Worm (Caenorhabditis elegans) whole organism, L3 larva: ENCODE data around the gene Y38E10A.35.
"Not testable (repeated sequence)": the region's sequence is repeated elsewhere in the genome, so short reads cannot be mapped to it uniquely, and the experiment has no call there.

ENCODE experiments used
- R02D3.7 ChIP-seq: fragments of 150-350 bp; optimal IDR thresholded peaks from 2 replicates; lab custom pipeline; 2014; ENCODE audit warnings: missing biosample characterization, missing genetic modification characterization
- aly-2 ChIP-seq: fragments of 150-350 bp; optimal IDR thresholded peaks from 2 replicates; lab custom pipeline; 2014; ENCODE audit warnings: missing biosample characterization, missing genetic modification characterization
- ceh-16 ChIP-seq: sonication (generic microtip); optimal IDR thresholded peaks from 2 replicates; lab custom pipeline; 2017; ENCODE audit warnings: missing biosample characterization, missing genetic modification characterization
- ceh-28 ChIP-seq: fragments of 150-350 bp; optimal IDR thresholded peaks from 2 replicates; lab custom pipeline; 2014; ENCODE audit warnings: missing biosample characterization, missing genetic modification reagents, missing genetic modification characterization
- ceh-82 ChIP-seq: fragments of 150-350 bp; optimal IDR thresholded peaks from 2 replicates; lab custom pipeline; 2014; ENCODE audit warnings: missing biosample characterization, missing genetic modification characterization
- ceh-9 ChIP-seq: sonication (generic microtip); optimal IDR thresholded peaks from 2 replicates; lab custom pipeline; 2018; ENCODE audit warnings: missing biosample characterization, missing genetic modification characterization
- daf-12 ChIP-seq: fragments of 150-350 bp; optimal IDR thresholded peaks from 2 replicates; lab custom pipeline; 2014; ENCODE audit warnings: missing biosample characterization, missing genetic modification reagents, missing genetic modification characterization
- egl-27 ChIP-seq: sonication (generic microtip); optimal IDR thresholded peaks from 4 replicates; lab custom pipeline; 2017; ENCODE audit warnings: missing biosample characterization, missing genetic modification reagents, missing genetic modification characterization
- egl-5 ChIP-seq: fragments of 150-350 bp; optimal IDR thresholded peaks from 2 replicates; lab custom pipeline; 2017; ENCODE audit warnings: missing biosample characterization, missing genetic modification reagents, missing genetic modification characterization, inconsistent platforms
- elt-1 ChIP-seq: fragments of 150-350 bp; optimal IDR thresholded peaks from 2 replicates; lab custom pipeline; 2014; ENCODE audit warnings: missing biosample characterization, missing genetic modification characterization
- elt-2 ChIP-seq: sonication (generic microtip); optimal IDR thresholded peaks from 2 replicates; lab custom pipeline; 2016; ENCODE audit warnings: missing genetic modification reagents, mild to moderate bottlenecking, missing genetic modification characterization, missing compliant biosample characterization
- elt-3 ChIP-seq, 3 experiments: fragments of 150-350 bp in 1 of 3; sonication (generic microtip) in 2 of 3; optimal IDR thresholded peaks; 2 replicates in 2 of 3; 4 replicates in 1 of 3; lab custom pipeline; 2014 to 2017; ENCODE audit warnings: missing biosample characterization in 3 of 3, missing genetic modification characterization in 3 of 3
- eor-1 ChIP-seq, 2 experiments: fragments of 150-350 bp; optimal IDR thresholded peaks; 2 replicates each; lab custom pipeline; 2014 to 2018; ENCODE audit warnings: missing biosample characterization in 2 of 2, missing genetic modification characterization in 2 of 2
- fkh-10 ChIP-seq: sonication (generic microtip); optimal IDR thresholded peaks from 2 replicates; lab custom pipeline; 2017; ENCODE audit warnings: missing biosample characterization, missing genetic modification reagents, missing genetic modification characterization
- fkh-2 ChIP-seq: fragments of 150-350 bp; optimal IDR thresholded peaks from 2 replicates; lab custom pipeline; 2014; ENCODE audit warnings: missing biosample characterization, missing genetic modification reagents, missing genetic modification characterization
- fos-1 ChIP-seq: fragments of 150-350 bp; optimal IDR thresholded peaks from 2 replicates; lab custom pipeline; 2014; ENCODE audit warnings: missing biosample characterization, missing genetic modification characterization
- hmg-11 ChIP-seq: sonication (generic microtip); optimal IDR thresholded peaks from 2 replicates; lab custom pipeline; 2016; ENCODE audit warnings: missing genetic modification characterization, missing compliant biosample characterization
- jun-1 ChIP-seq: fragments of 150-350 bp; optimal IDR thresholded peaks from 2 replicates; lab custom pipeline; 2014; ENCODE audit warnings: missing biosample characterization, missing genetic modification reagents, missing genetic modification characterization
- lsy-12 ChIP-seq: sonication (generic microtip); optimal IDR thresholded peaks from 2 replicates; lab custom pipeline; 2016; ENCODE audit warnings: mild to moderate bottlenecking, missing genetic modification characterization, missing compliant biosample characterization
- mdl-1 ChIP-seq: fragments of 150-350 bp; optimal IDR thresholded peaks from 2 replicates; lab custom pipeline; 2014; ENCODE audit warnings: missing biosample characterization, missing genetic modification characterization
- mml-1 ChIP-seq: fragments of 150-350 bp; sonication (generic microtip); optimal IDR thresholded peaks from 3 replicates; lab custom pipeline; 2014; ENCODE audit warnings: missing biosample characterization, missing genetic modification characterization
- nfya-1 ChIP-seq: sonication (generic microtip); optimal IDR thresholded peaks from 2 replicates; lab custom pipeline; 2017; ENCODE audit warnings: missing genetic modification characterization, mild to moderate bottlenecking, missing compliant biosample characterization, antibody characterized with exemption, moderate library complexity; ENCODE audit not compliant: insufficient read depth
- nhr-12 ChIP-seq: fragments of 150-350 bp; optimal IDR thresholded peaks from 2 replicates; lab custom pipeline; 2014; ENCODE audit warnings: missing biosample characterization, missing genetic modification characterization
- nhr-23 ChIP-seq: fragments of 150-350 bp; optimal IDR thresholded peaks from 2 replicates; lab custom pipeline; 2014; ENCODE audit warnings: missing biosample characterization, missing genetic modification reagents, missing genetic modification characterization
- nhr-25 ChIP-seq: sonication (generic microtip); optimal IDR thresholded peaks from 2 replicates; lab custom pipeline; 2017; ENCODE audit warnings: missing biosample characterization, missing genetic modification characterization
- nhr-28 ChIP-seq: fragments of 150-350 bp; optimal IDR thresholded peaks from 2 replicates; lab custom pipeline; 2014; ENCODE audit warnings: missing biosample characterization, missing genetic modification characterization
- nhr-43 ChIP-seq: sonication (generic microtip); optimal IDR thresholded peaks from 2 replicates; lab custom pipeline; 2016; ENCODE audit warnings: mild to moderate bottlenecking, missing genetic modification characterization, missing compliant biosample characterization; ENCODE audit not compliant: poor library complexity, severe bottlenecking
- nhr-67 ChIP-seq: fragments of 150-350 bp; optimal IDR thresholded peaks from 2 replicates; lab custom pipeline; 2014; ENCODE audit warnings: missing biosample characterization, missing genetic modification characterization
- nhr-77 ChIP-seq: fragments of 150-350 bp; optimal IDR thresholded peaks from 2 replicates; lab custom pipeline; 2014; ENCODE audit warnings: missing biosample characterization, missing genetic modification characterization
- pha-4 ChIP-seq: fragments of 150-350 bp; optimal IDR thresholded peaks from 2 replicates; lab custom pipeline; 2014; ENCODE audit warnings: missing biosample characterization, missing genetic modification reagents, missing genetic modification characterization
- pqm-1 ChIP-seq: fragments of 150-350 bp; optimal IDR thresholded peaks from 2 replicates; lab custom pipeline; 2017; ENCODE audit warnings: missing biosample characterization, missing genetic modification characterization, inconsistent platforms
- skn-1 ChIP-seq: fragments of 150-350 bp; optimal IDR thresholded peaks from 2 replicates; lab custom pipeline; 2014; ENCODE audit warnings: missing biosample characterization, missing genetic modification characterization
- snpc-4 ChIP-seq: fragments of 150-350 bp; optimal IDR thresholded peaks from 2 replicates; lab custom pipeline; 2014; ENCODE audit warnings: missing biosample characterization, missing genetic modification characterization
- tbx-2 ChIP-seq: sonication (generic microtip); optimal IDR thresholded peaks from 2 replicates; lab custom pipeline; 2016; ENCODE audit warnings: mild to moderate bottlenecking, missing genetic modification characterization, missing compliant biosample characterization
- unc-62 ChIP-seq: fragments of 150-350 bp; sonication (generic microtip); optimal IDR thresholded peaks from 4 replicates; lab custom pipeline; 2014; ENCODE audit warnings: missing biosample characterization, missing genetic modification reagents, missing genetic modification characterization
- ztf-11 ChIP-seq: fragments of 150-350 bp; optimal IDR thresholded peaks from 2 replicates; lab custom pipeline; 2014; ENCODE audit warnings: missing biosample characterization, missing genetic modification characterization
- ztf-4 ChIP-seq: fragments of 150-350 bp; optimal IDR thresholded peaks from 2 replicates; lab custom pipeline; 2014; ENCODE audit warnings: missing biosample characterization, missing genetic modification characterization

Y38E10A.35 gene

DNA sequence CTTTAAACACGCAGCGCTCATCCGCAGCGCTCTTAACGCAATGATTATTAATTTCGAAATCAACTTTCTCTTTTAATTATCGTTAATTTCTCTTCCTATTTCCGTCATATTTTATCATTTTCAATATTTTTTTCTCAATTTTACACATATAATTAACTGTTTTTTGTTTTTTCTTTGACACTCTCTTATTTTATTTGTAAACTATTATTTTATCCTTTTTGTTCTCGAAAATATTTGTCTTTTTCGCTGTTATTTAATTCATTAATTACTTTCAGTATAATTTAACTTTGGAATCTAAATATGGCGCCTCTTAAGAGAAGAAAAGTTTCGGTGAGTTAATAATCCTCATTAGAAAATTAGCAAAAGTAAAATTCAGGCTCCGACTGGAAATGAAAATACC, 36.5 kb downstream of the Y38E10A.35 start, which contains the start of gene F49C5.3:
F49C5.3 (plus strand) TSS at position 301 of the 400 bp plus-strand sequence.
- TF ChIP-seq mml-1, R02D3.7, fos-1 (tag; lab: Kevin White, UChicago): not testable (repeated sequence)
- TF ChIP-seq, all 47 proteins: peak for 0; not testable (repeated sequence) for 47

DNA sequence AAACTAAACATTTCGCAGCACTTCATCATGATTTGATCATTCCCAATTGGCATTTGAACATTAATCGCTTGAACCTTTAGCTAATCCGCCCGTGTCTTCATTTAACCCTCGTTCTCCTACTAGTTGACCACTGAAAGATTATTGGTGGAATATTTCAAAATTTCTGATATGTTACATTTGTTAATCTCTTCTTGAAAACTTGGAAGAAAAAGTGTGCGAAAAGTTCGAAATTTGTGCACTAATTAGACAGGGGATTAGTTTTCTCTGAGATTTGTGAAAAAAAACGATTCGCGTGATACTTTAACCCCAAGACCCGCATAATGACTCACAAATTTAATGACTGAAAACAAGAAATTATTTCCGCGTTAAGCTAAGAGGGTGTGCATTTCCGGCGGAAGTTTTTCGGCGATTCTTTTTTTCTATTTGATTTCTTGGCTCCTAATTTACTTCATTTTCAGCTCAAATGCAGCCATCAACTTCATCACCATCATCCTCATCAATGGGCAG, 37.3 kb downstream of the Y38E10A.35 start, which contains the start of gene nimk-1:
nimk-1 (plus strand) TSS at position 457 of the 507 bp plus-strand sequence.
- TF ChIP-seq nhr-43 (tag; lab: Kevin White, UChicago) (no peak), jun-1 (tag; lab: Kevin White, UChicago) (no peak), eor-1 (tag; optimal IDR thresholded peaks at IDR 0.05; lab: Kevin White, UChicago) (no peak), mml-1 (tag; lab: Kevin White, UChicago) (no peak), ceh-9 (no peak), aly-2 (no peak), nhr-25 (tag; lab: Kevin White, UChicago) (no peak), mdl-1 (no peak), hmg-11 (no peak), ceh-82 (tag; lab: Kevin White, UChicago) (no peak), nhr-12 (no peak), ceh-28 (no peak), fkh-2 (tag; lab: Kevin White, UChicago) (no peak)
- TF ChIP-seq, all 47 proteins: peak for 0

- no peak for TF ChIP-seq aly-2
- no peak for TF ChIP-seq nfya-1 (tag; lab: Kevin White, UChicago)
- TF ChIP-seq ztf-11 (tag; lab: Kevin White, UChicago): no peak
- no peak for TF ChIP-seq nhr-23 (tag; lab: Kevin White, UChicago)
- no peak for TF ChIP-seq fos-1 (tag; lab: Kevin White, UChicago)
- no peak for TF ChIP-seq egl-5 (tag; lab: Kevin White, UChicago)
- TF ChIP-seq mdl-1: no peak
- TF ChIP-seq, all 47 proteins: peak for 0
Measured at ce11 chrII:12530958-12531357, 41.7 kb downstream of the Y38E10A.35 start, which contains the start of gene srx-120. Gene srx-120 (plus strand): TSS chrII:12531258.

DNA sequence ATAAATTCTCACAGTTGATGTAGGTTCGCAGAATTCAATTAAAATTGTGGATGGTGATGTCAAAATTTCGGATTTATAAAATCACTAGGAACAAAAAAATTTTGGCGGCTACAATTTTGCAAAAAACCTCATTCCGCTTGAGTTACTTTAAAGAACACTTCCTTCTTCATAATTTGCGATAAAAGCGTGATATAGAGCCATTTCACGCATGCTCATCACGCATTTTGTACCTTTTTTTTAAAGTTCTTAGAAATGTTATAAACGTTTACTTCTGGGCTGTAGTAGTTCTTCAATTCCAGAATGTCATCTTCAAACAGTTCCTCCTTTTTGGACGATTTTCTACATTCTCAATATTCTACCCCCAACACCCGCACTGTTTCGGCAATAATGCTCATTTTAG, 44.7 kb downstream of the Y38E10A.35 start, which contains the start of gene srx-119:
srx-119 (plus strand) TSS at position 301 of the 400 bp plus-strand sequence.
- no peak for TF ChIP-seq nhr-77
- no peak for TF ChIP-seq hmg-11
- TF ChIP-seq ztf-4 (tag; lab: Kevin White, UChicago): no peak
- TF ChIP-seq elt-1: no peak
- TF ChIP-seq unc-62 (GFP tag; lab: Kevin White, UChicago): no peak
- no peak for TF ChIP-seq nhr-28
- no peak for TF ChIP-seq nhr-12
- TF ChIP-seq ztf-11 (tag; lab: Kevin White, UChicago): no peak
- no peak for TF ChIP-seq ceh-9
- TF ChIP-seq tbx-2: no peak
- TF ChIP-seq fkh-10 (GFP tag; lab: Kevin White, UChicago): no peak
- TF ChIP-seq egl-27: no peak
- no peak for TF ChIP-seq pha-4 (tag; lab: Kevin White, UChicago)
- no peak for TF ChIP-seq nhr-25 (tag; lab: Kevin White, UChicago)
- TF ChIP-seq elt-3 (tag; optimal IDR thresholded peaks at IDR 0.05; lab: Kevin White, UChicago): no peak
- no peak for TF ChIP-seq snpc-4
- TF ChIP-seq daf-12: no peak
- TF ChIP-seq, all 47 proteins: peak for 0

DNA sequence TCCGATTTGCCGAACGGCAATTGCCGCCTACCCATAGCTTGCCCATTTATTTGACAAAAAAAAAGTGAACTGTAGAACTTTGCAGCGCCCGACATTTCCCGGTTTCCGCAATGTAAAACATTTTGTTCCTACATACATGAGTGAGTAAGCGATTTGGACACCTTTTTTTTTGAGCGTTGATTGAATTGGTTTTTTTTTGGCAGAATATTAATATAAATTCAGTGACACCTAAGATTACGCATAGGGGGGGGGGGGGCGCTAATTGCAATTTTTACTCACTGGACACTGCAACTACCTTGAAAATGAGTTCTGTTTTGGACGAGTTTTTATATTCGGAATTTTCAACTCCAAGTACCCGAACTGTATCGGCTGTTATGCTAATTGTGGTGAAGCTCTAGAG, 47.1 kb downstream of the Y38E10A.35 start, which contains the start of gene srx-118:
srx-118 (plus strand) TSS at position 301 of the 400 bp plus-strand sequence.
- TF ChIP-seq fkh-10 (GFP tag; lab: Kevin White, UChicago) (no peak), fos-1 (tag; lab: Kevin White, UChicago) (no peak), nhr-67 (tag; lab: Kevin White, UChicago) (no peak), ceh-16 (tag; lab: Kevin White, UChicago) (no peak), ceh-82 (tag; lab: Kevin White, UChicago) (no peak), nhr-77 (no peak), lsy-12 (tag; lab: Kevin White, UChicago) (no peak), elt-2 (tag; lab: Kevin White, UChicago) (no peak), daf-12 (no peak), egl-5 (tag; lab: Kevin White, UChicago) (no peak), mml-1 (tag; lab: Kevin White, UChicago) (no peak), nfya-1 (tag; lab: Kevin White, UChicago) (no peak), pqm-1 (tag; lab: Kevin White, UChicago) (no peak), mdl-1 (no peak), skn-1 (no peak), ceh-9 (no peak)
